Fruit fly (Drosophila melanogaster): Measurements from ENCODE around the gene Alg11.

- no peak for TF ChIP-seq lola (GFP tag; optimal IDR thresholded peaks at IDR 0.05)
- no peak for TF ChIP-seq Vsx2 (GFP tag; optimal IDR thresholded peaks at IDR 0.05; ENCODE audit: partially characterized antibody)
- no peak for TF ChIP-seq woc (GFP tag; optimal IDR thresholded peaks at IDR 0.05)
- TF ChIP-seq brk (GFP tag; optimal IDR thresholded peaks at IDR 0.05), result no peak
Observed at dm6 chr3L:21604265-21604664, 21.3 kb upstream of the Alg11 start.
